Worm (Caenorhabditis elegans): ENCODE results near the gene F22E5.2.

ce11 chrII:2627154-2627799, 37.9 kb upstream of the F22E5.2 start, which contains the start of gene sri-71:
- TF ChIP-seq him-1 (tag; optimal IDR thresholded peaks at IDR 0.05) = no peak
- no peak for TF ChIP-seq dao-5 (tag; optimal IDR thresholded peaks at IDR 0.05)
- no peak for TF ChIP-seq W03F9.2 (tag; optimal IDR thresholded peaks at IDR 0.05)

All from whole organism, L4/young adult.